Fruit fly (Drosophila melanogaster) whole organism, adult: ENCODE data around the gene CG1213.

Experiments
- CG1620 ChIP-seq: fragments of 200-800 bp; sonication (Bioruptor generic); optimal IDR thresholded peaks from 2 replicates; lab custom pipeline; 2016; ENCODE audit warnings: missing biosample characterization, missing genetic modification characterization
- CG5204 ChIP-seq: fragments of 200-800 bp; sonication (Bioruptor generic); optimal IDR thresholded peaks from 2 replicates; lab custom pipeline; 2016; ENCODE audit warnings: missing biosample characterization, missing genetic modification characterization
- CG7045 ChIP-seq: fragments of 200-800 bp; sonication (Bioruptor generic); optimal IDR thresholded peaks from 2 replicates; lab custom pipeline; 2017; ENCODE audit warnings: missing biosample characterization, mild to moderate bottlenecking, missing genetic modification characterization
- CG7101 ChIP-seq: fragments of 200-800 bp; sonication (Bioruptor generic); optimal IDR thresholded peaks from 2 replicates; lab custom pipeline; 2018; ENCODE audit warnings: missing biosample characterization, mild to moderate bottlenecking, missing genetic modification characterization, moderate library complexity
- Clk ChIP-seq: fragments of 200-800 bp; sonication (Bioruptor generic); optimal IDR thresholded peaks from 2 replicates; lab custom pipeline; 2017; ENCODE audit warnings: missing biosample characterization, missing genetic modification characterization
- Crg-1 ChIP-seq: fragments of 200-800 bp; sonication (Bioruptor generic); optimal IDR thresholded peaks from 2 replicates; lab custom pipeline; 2016; ENCODE audit warnings: missing biosample characterization, missing genetic modification characterization
- Hr96 ChIP-seq: fragments of 200-800 bp; sonication (Bioruptor generic); optimal IDR thresholded peaks from 2 replicates; lab custom pipeline; 2016; ENCODE audit warnings: missing biosample characterization, missing genetic modification characterization
- kay ChIP-seq: fragments of 200-800 bp; sonication (Bioruptor generic); peaks from one replicate; lab custom pipeline; 2016; ENCODE audit warnings: missing biosample characterization, missing genetic modification characterization, borderline replicate concordance

dm6 chr3R:5833948-5834504, 6.9 kb upstream of the CG1213 start:
- TF ChIP-seq kay (GFP tag; lab: Kevin White, UChicago) = peak; percentile 78
- TF ChIP-seq Crg-1 (GFP tag; lab: Kevin White, UChicago) = peak; percentile 43
- peak; percentile 87 for TF ChIP-seq CG5204 (GFP tag; lab: Kevin White, UChicago)
- TF ChIP-seq Hr96 (GFP tag; lab: Kevin White, UChicago) = peak; percentile 84
- TF ChIP-seq CG7101 (tag; lab: Kevin White, UChicago) = peak; percentile 60
- TF ChIP-seq CG7045 (GFP tag; lab: Kevin White, UChicago) = peak; percentile 90
- TF ChIP-seq Clk = peak; percentile 60
- TF ChIP-seq CG1620 (GFP tag; lab: Kevin White, UChicago) = peak; percentile 45
